Fruit fly (Drosophila melanogaster): ENCODE measurements around the gene rut.

- TF ChIP-seq CG7101 (tag; optimal IDR thresholded peaks at IDR 0.05) (no peak), Crg-1 (GFP tag; optimal IDR thresholded peaks at IDR 0.05) (no peak)
These were observed 13.6 kb downstream of the rut start for dm6 chrX:14812239-14812638.

Data from whole organism, adult.